Worm (Caenorhabditis elegans): ENCODE measurements around the gene C15H11.10.

C15H11.10 gene

ce11 chrV:14409905-14410304 is 18.0 kb downstream of the C15H11.10 start:
- TF ChIP-seq elt-3 (tag; optimal IDR thresholded peaks at IDR 0.05) (no peak), C34F6.9 (tag; optimal IDR thresholded peaks at IDR 0.05) (no peak), nhr-6 (tag; optimal IDR thresholded peaks at IDR 0.05) (no peak), nhr-77 (tag; optimal IDR thresholded peaks at IDR 0.05) (no peak), snpc-4 (tag; optimal IDR thresholded peaks at IDR 0.05) (peak; percentile 69), nhr-129 (tag; optimal IDR thresholded peaks at IDR 0.05) (peak; percentile 45)

ce11 chrV:14411989-14412388 is 20.1 kb downstream of the C15H11.10 start:
- TF ChIP-seq alr-1 (tag; optimal IDR thresholded peaks at IDR 0.05): no peak
- TF ChIP-seq unc-55 (GFP tag; optimal IDR thresholded peaks at IDR 0.05): peak; percentile 7

- TF ChIP-seq fos-1 (tag; optimal IDR thresholded peaks at IDR 0.05) (peak; percentile 93), aly-2 (tag; optimal IDR thresholded peaks at IDR 0.05) (no peak)
Measured at ce11 chrV:14414032-14414431, 22.1 kb downstream of the C15H11.10 start.

ce11 chrV:14414964-14415564 is 23.1 kb downstream of the C15H11.10 start, which contains the start of the genes nxf-1 and C15H11.11:
nxf-1 (minus strand) TSS chrV:14415014.
C15H11.11 (plus strand) TSS chrV:14415499.
- TF ChIP-seq nhr-129 (tag; optimal IDR thresholded peaks at IDR 0.05) (peak; percentile 61), R02D3.7 (tag; optimal IDR thresholded peaks at IDR 0.05) (no peak), ama-1 (optimal IDR thresholded peaks at IDR 0.05) (peak; percentile 70), aly-2 (tag; optimal IDR thresholded peaks at IDR 0.05) (no peak), fos-1 (tag; optimal IDR thresholded peaks at IDR 0.05) (peak; percentile 90), lin-13 (GFP tag; optimal IDR thresholded peaks at IDR 0.05) (peak; percentile 47), lin-11 (tag; optimal IDR thresholded peaks at IDR 0.05) (no peak), mbf-1 (tag; optimal IDR thresholded peaks at IDR 0.05) (no peak), zag-1 (tag; optimal IDR thresholded peaks at IDR 0.05) (no peak), peb-1 (tag; optimal IDR thresholded peaks at IDR 0.05) (no peak), gmeb-1 (tag; optimal IDR thresholded peaks at IDR 0.05) (peak; percentile 81), ZK546.5 (tag; optimal IDR thresholded peaks at IDR 0.05) (no peak), ztf-1 (GFP tag; conservative IDR thresholded peaks at IDR 0.05) (no peak), nhr-25 (tag; optimal IDR thresholded peaks at IDR 0.05) (peak; percentile 56), snpc-4 (tag; optimal IDR thresholded peaks at IDR 0.05) (peak; percentile 19), crh-2 (tag; optimal IDR thresholded peaks at IDR 0.05) (peak; percentile 83), nhr-21 (tag; optimal IDR thresholded peaks at IDR 0.05) (peak; percentile 36), unc-55 (GFP tag; optimal IDR thresholded peaks at IDR 0.05) (peak; percentile 70), C34F6.9 (tag; optimal IDR thresholded peaks at IDR 0.05) (peak; percentile 84), egl-27 (tag; optimal IDR thresholded peaks at IDR 0.05) (no peak), unc-39 (tag; optimal IDR thresholded peaks at IDR 0.05) (no peak), nhr-237 (tag; optimal IDR thresholded peaks at IDR 0.05) (no peak), nhr-12 (tag; optimal IDR thresholded peaks at IDR 0.05) (no peak), unc-62 (GFP tag; optimal IDR thresholded peaks at IDR 0.05) (no peak), lsy-2 (tag; optimal IDR thresholded peaks at IDR 0.05) (peak; percentile 71 to 88), ztf-4 (tag; optimal IDR thresholded peaks at IDR 0.05) (no peak), ceh-82 (tag; optimal IDR thresholded peaks at IDR 0.05) (no peak), sem-4 (tag; optimal IDR thresholded peaks at IDR 0.05) (peak; percentile 30), mab-5 (tag; optimal IDR thresholded peaks at IDR 0.05) (no peak), sma-3 (GFP tag; optimal IDR thresholded peaks at IDR 0.05) (peak; percentile 73), F13H6.1 (tag; optimal IDR thresholded peaks at IDR 0.05) (peak; percentile 60), mdl-1 (tag; optimal IDR thresholded peaks at IDR 0.05) (peak in 1 of 2 experiments; percentile 43), dmd-4 (tag; optimal IDR thresholded peaks at IDR 0.05) (no peak), sma-9 (GFP tag; optimal IDR thresholded peaks at IDR 0.05) (peak; percentile 71), sma-9 (tag; optimal IDR thresholded peaks at IDR 0.05) (no peak)

All from whole organism, L2 larva.